Fruit fly (Drosophila melanogaster): Measurements from ENCODE around the gene CG6661.

The CG6661 gene

dm6 chr3L:13991314-13991713 is 43.3 kb upstream of the CG6661 start:
- TF ChIP-seq Ets65A (GFP tag) (peak; percentile 64), Oaz (GFP tag; IDR thresholded peaks at IDR 0.05) (0 out of 2 replicates have a peak, but pooled peaks have one; percentile 4), CG10654 (GFP tag; optimal IDR thresholded peaks at IDR 0.05) (no peak), Deaf1 (tag; optimal IDR thresholded peaks at IDR 0.05) (peak; percentile 45), CG31441 (GFP tag; IDR thresholded peaks at IDR 0.05) (no peak), CG8765 (GFP tag; IDR thresholded peaks at IDR 0.05) (no peak), aop (GFP tag; IDR thresholded peaks at IDR 0.05) (no peak), CG11456 (GFP tag; IDR thresholded peaks at IDR 0.05) (0 out of 3 replicates have a peak, but pooled peaks have one; percentile 27), bowl (GFP tag; IDR thresholded peaks at IDR 0.05) (no peak), scrt (GFP tag; optimal IDR thresholded peaks at IDR 0.05) (no peak), CG9817 (tag; optimal IDR thresholded peaks at IDR 0.05) (no peak), NFAT (GFP tag; IDR thresholded peaks at IDR 0.05) (peak; percentile 18; the same call in 1 of the 2 replicates), CG4360 (GFP tag; IDR thresholded peaks at IDR 0.05) (no peak), gem (tag; optimal IDR thresholded peaks at IDR 0.05) (no peak), CG13624 (GFP tag; optimal IDR thresholded peaks at IDR 0.05) (no peak), CG1233 (GFP tag; optimal IDR thresholded peaks at IDR 0.05) (no peak), Mad (GFP tag; optimal IDR thresholded peaks at IDR 0.05) (no peak), Trl (optimal IDR thresholded peaks at IDR 0.05) (peak; percentile 31 to 58), Trl (GFP tag; optimal IDR thresholded peaks at IDR 0.05) (no peak), Hr39 (optimal IDR thresholded peaks at IDR 0.05) (no peak), CG10274 (GFP tag; optimal IDR thresholded peaks at IDR 0.05) (no peak), pho (GFP tag; optimal IDR thresholded peaks at IDR 0.05) (no peak), NC2α (GFP tag; optimal IDR thresholded peaks at IDR 0.05) (no peak), CG12104 (GFP tag; optimal IDR thresholded peaks at IDR 0.05) (no peak), bsh (GFP tag; optimal IDR thresholded peaks at IDR 0.05) (no peak), pb (GFP tag; optimal IDR thresholded peaks at IDR 0.05) (no peak), grn (GFP tag; optimal IDR thresholded peaks at IDR 0.05) (no peak), CG31388 (GFP tag; optimal IDR thresholded peaks at IDR 0.05) (no peak), chinmo (GFP tag; IDR thresholded peaks at IDR 0.05; ENCODE audit: partially characterized antibody) (0 out of 4 replicates have a peak, but pooled peaks have one; percentile 22)

dm6 chr3L:13993233-13993741 is 41.3 kb upstream of the CG6661 start, which contains the start of gene CG17364:
CG17364 (minus strand) TSS chr3L:13993400.
- TF ChIP-seq BtbVII (GFP tag; optimal IDR thresholded peaks at IDR 0.05) (peak; percentile 10), CG17568 (GFP tag; optimal IDR thresholded peaks at IDR 0.05) (no peak), CG17361 (GFP tag; IDR thresholded peaks at IDR 0.05) (no peak), CG9437 (GFP tag; optimal IDR thresholded peaks at IDR 0.05) (no peak), yki (optimal IDR thresholded peaks at IDR 0.05) (peak; percentile 17), CG14965 (GFP tag; optimal IDR thresholded peaks at IDR 0.05; ENCODE audit: borderline replicate concordance) (no peak), dm (GFP tag; optimal IDR thresholded peaks at IDR 0.05) (no peak), zfh1 (GFP tag; IDR thresholded peaks at IDR 0.05) (0 out of 3 replicates have a peak, but pooled peaks have one; percentile 9), B-H1 (GFP tag; IDR thresholded peaks at IDR 0.05) (no peak), CG18599 (GFP tag; optimal IDR thresholded peaks at IDR 0.05) (peak; percentile 10), CG13894 (tag; optimal IDR thresholded peaks at IDR 0.05) (peak; percentile 8), Deaf1 (tag; optimal IDR thresholded peaks at IDR 0.05) (peak; percentile 96), Trl (optimal IDR thresholded peaks at IDR 0.05) (peak; percentile 69 to 72), Trl (GFP tag; optimal IDR thresholded peaks at IDR 0.05) (no peak), phol (tag; optimal IDR thresholded peaks at IDR 0.05) (no peak), Ravus (GFP tag; IDR thresholded peaks at IDR 0.05) (no peak), shn (GFP tag; optimal IDR thresholded peaks at IDR 0.05) (no peak), chif (GFP tag; optimal IDR thresholded peaks at IDR 0.05) (no peak), CG31441 (GFP tag; IDR thresholded peaks at IDR 0.05) (no peak), ci (GFP tag; IDR thresholded peaks at IDR 0.05) (0 out of 3 replicates have a peak, but pooled peaks have one; percentile 26), Hr39 (optimal IDR thresholded peaks at IDR 0.05) (no peak), grau (tag; optimal IDR thresholded peaks at IDR 0.05) (no peak), ase (GFP tag; IDR thresholded peaks at IDR 0.05) (no peak), CG6654 (GFP tag; optimal IDR thresholded peaks at IDR 0.05) (no peak), CG8359 (GFP tag; optimal IDR thresholded peaks at IDR 0.05; ENCODE audit: borderline replicate concordance) (no peak), so (GFP tag; IDR thresholded peaks at IDR 0.05) (0 out of 3 replicates have a peak, but pooled peaks have one; percentile 22), crol (GFP tag; IDR thresholded peaks at IDR 0.05) (no peak), slbo (GFP tag; IDR thresholded peaks at IDR 0.05) (no peak)
